Fruit fly (Drosophila melanogaster): ENCODE data around the gene CG13305.

The CG13305 gene

DNA sequence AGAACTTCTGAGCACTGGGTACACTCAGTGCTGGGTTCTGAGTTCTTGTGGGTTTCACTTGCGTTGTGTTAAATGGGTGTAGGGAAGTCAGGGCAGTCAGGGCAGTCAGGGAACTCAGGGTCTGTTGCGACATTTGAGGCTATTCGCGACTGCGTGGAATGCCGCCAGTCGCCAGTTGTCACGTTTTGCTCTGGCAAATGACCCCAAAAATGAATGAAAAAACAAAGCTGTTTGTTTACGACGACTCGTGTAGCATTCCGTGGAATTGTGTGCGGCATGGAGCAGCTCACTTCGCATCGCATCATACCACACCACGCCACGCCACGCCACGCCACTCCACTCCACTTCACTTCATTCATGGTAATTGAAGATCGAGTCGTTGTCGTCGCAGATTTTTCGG, 34.6 kb upstream of the CG13305 start:
- TF ChIP-seq CG6175 (GFP tag; IDR thresholded peaks at IDR 0.05) (peak; percentile 39; the same call in 1 of the 3 replicates), CG15011 (GFP tag; optimal IDR thresholded peaks at IDR 0.05) (no peak), ab (GFP tag; optimal IDR thresholded peaks at IDR 0.05) (no peak), nom (GFP tag; optimal IDR thresholded peaks at IDR 0.05) (peak; percentile 2), cwo (GFP tag; optimal IDR thresholded peaks at IDR 0.05) (peak; percentile 49), H2.0 (GFP tag; IDR thresholded peaks at IDR 0.05) (no peak), CG4820 (GFP tag; optimal IDR thresholded peaks at IDR 0.05) (no peak), CG3065 (GFP tag; optimal IDR thresholded peaks at IDR 0.05) (no peak), Med (GFP tag) (peak; percentile 9), chinmo (GFP tag; IDR thresholded peaks at IDR 0.05; ENCODE audit: partially characterized antibody) (0 out of 4 replicates have a peak, but pooled peaks have one; percentile 8), mam (GFP tag; optimal IDR thresholded peaks at IDR 0.05) (no peak), CG13624 (GFP tag; optimal IDR thresholded peaks at IDR 0.05) (no peak), inv (GFP tag; IDR thresholded peaks at IDR 0.05; ENCODE audit: partially characterized antibody) (no peak), CG8924 (tag; optimal IDR thresholded peaks at IDR 0.05) (no peak), CG3726 (GFP tag; IDR thresholded peaks at IDR 0.05) (no peak), CG10209 (GFP tag; optimal IDR thresholded peaks at IDR 0.05) (no peak), Dad (GFP tag; optimal IDR thresholded peaks at IDR 0.05) (no peak), CG18011 (GFP tag; optimal IDR thresholded peaks at IDR 0.05) (no peak), CG6683 (GFP tag; optimal IDR thresholded peaks at IDR 0.05) (no peak), NFAT (GFP tag; IDR thresholded peaks at IDR 0.05) (0 out of 2 replicates have a peak, but pooled peaks have one; percentile 27), HLHmδ (GFP tag; optimal IDR thresholded peaks at IDR 0.05) (no peak), exex (tag; optimal IDR thresholded peaks at IDR 0.05) (no peak), sd (tag; optimal IDR thresholded peaks at IDR 0.05) (peak; percentile 71)

DNA sequence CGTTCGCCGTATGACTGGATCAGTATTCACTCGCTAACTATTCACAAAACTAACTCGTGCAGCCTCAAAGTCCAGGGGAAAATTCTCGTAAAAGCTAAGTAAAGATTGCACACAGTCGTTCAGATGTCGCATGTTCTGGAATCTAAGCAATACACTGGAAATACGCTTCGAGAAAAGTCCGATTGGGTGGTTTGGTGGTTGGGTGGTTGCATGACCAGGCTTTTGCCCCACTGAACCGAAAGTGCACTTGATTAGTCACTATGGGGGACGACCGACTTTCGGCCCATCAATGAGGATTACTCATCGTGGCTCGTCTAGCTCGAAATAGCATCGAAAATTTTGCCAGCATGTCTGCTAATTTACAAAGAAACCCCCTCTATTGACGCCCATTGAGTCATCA, 33.7 kb upstream of the CG13305 start:
- TF ChIP-seq Sin3A (optimal IDR thresholded peaks at IDR 0.05) (no peak), Med (GFP tag) (peak; percentile 54), chinmo (GFP tag; IDR thresholded peaks at IDR 0.05; ENCODE audit: partially characterized antibody) (0 out of 4 replicates have a peak, but pooled peaks have one; percentile 35)

dm6 chr3L:8677774-8678173, 31.2 kb upstream of the CG13305 start:
- 0 out of 3 replicates have a peak, but pooled peaks have one; percentile 38 for TF ChIP-seq CG11456 (GFP tag; IDR thresholded peaks at IDR 0.05)
- TF ChIP-seq NFAT (GFP tag; IDR thresholded peaks at IDR 0.05), result 0 out of 2 replicates have a peak, but pooled peaks have one; percentile 8
- no peak for TF ChIP-seq HLH3B (GFP tag; IDR thresholded peaks at IDR 0.05)
- TF ChIP-seq Med (GFP tag), result peak; percentile 32
- no peak for TF ChIP-seq lov (optimal IDR thresholded peaks at IDR 0.05)
- TF ChIP-seq lov (GFP tag; IDR thresholded peaks at IDR 0.05), result 0 out of 3 replicates have a peak, but pooled peaks have one; percentile 10
- TF ChIP-seq Ets65A (GFP tag), result peak; percentile 77

- TF ChIP-seq CG3407 (GFP tag; optimal IDR thresholded peaks at IDR 0.05), result no peak
- no peak for TF ChIP-seq dm (GFP tag; optimal IDR thresholded peaks at IDR 0.05)
- 0 out of 4 replicates have a peak, but pooled peaks have one; percentile 6 for TF ChIP-seq chinmo (GFP tag; IDR thresholded peaks at IDR 0.05; ENCODE audit: partially characterized antibody)
- TF ChIP-seq ash1 (GFP tag; optimal IDR thresholded peaks at IDR 0.05), result no peak
- TF ChIP-seq CG9817 (tag; optimal IDR thresholded peaks at IDR 0.05), result no peak
- no peak for TF ChIP-seq Dll (GFP tag; IDR thresholded peaks at IDR 0.05; ENCODE audit: partially characterized antibody)
- TF ChIP-seq ato (GFP tag; IDR thresholded peaks at IDR 0.05; ENCODE audit: partially characterized antibody), result no peak
- no peak for TF ChIP-seq fru (optimal IDR thresholded peaks at IDR 0.05)
- TF ChIP-seq wek (GFP tag; optimal IDR thresholded peaks at IDR 0.05), result no peak
- TF ChIP-seq CG30020 (tag; optimal IDR thresholded peaks at IDR 0.05), result no peak
- peak; percentile 62 for TF ChIP-seq Med (GFP tag)
- no peak for TF ChIP-seq MBD-R2 (GFP tag; IDR thresholded peaks at IDR 0.05)
- no peak for TF ChIP-seq Fer2 (tag; optimal IDR thresholded peaks at IDR 0.05)
- 0 out of 2 replicates have a peak, but pooled peaks have one; percentile 15 for TF ChIP-seq CG9932 (GFP tag; IDR thresholded peaks at IDR 0.05)
- no peak for TF ChIP-seq slbo (GFP tag; IDR thresholded peaks at IDR 0.05)
- no peak for TF ChIP-seq Ravus (GFP tag; IDR thresholded peaks at IDR 0.05)
- TF ChIP-seq crol (GFP tag; IDR thresholded peaks at IDR 0.05), result no peak
- TF ChIP-seq CG8944 (GFP tag; optimal IDR thresholded peaks at IDR 0.05), result no peak
- no peak for TF ChIP-seq NfI (GFP tag; optimal IDR thresholded peaks at IDR 0.05)
- TF ChIP-seq tgo (GFP tag; IDR thresholded peaks at IDR 0.05), result no peak
- no peak for TF ChIP-seq sim (GFP tag; IDR thresholded peaks at IDR 0.05)
Observed at dm6 chr3L:8676500-8676899, 29.9 kb upstream of the CG13305 start.
